Worm (Caenorhabditis elegans): Measurements from ENCODE around the gene pdi-1.

The pdi-1 gene

DNA sequence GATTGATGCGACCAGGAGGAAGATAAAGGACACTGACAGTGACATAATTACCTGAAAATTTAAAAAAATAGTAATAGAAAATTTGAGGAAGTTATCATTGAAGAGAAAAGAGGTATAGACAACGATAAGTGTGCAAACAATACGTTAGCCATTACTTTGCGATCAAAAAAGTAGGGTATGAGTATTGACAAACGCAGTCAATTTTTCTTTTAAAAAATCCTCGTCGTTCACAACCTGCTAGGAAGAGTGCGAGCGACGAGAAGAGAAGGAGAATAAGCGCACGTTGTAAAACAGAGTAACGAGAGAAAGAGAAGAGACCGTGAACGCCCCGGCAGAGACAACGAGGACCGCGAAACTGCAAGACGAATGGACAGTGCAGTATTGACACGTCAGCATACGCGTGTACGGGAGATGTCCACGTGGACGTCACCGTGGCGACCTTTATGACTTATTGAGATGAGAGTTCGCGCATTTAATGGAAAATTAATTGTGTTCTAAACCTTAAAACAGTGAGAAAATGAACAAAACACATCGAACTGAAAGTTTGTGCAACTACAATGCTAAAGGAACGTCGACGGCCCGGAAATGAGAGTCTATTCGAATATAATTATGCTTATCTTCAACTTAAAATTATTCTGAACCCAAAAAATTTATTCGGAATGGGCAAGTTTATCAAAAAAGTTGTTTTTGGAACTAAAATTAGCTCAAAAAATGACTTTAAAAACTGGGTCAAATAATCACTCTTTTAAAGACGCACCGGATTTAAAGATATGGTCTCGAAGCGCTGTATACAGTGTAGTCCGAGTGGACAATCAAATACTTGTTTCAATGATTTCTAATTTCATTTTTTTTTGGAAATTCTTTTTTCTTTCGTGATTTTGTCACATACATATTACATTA is at the start of gene pdi-1, which contains the start of gene C14B1.2:
Gene pdi-1 (minus strand): TSS at position 51 of the 900 bp plus-strand sequence.
Gene C14B1.2 (plus strand): TSS at position 850 of the 900 bp plus-strand sequence.
- TF ChIP-seq dmd-4 (tag; optimal IDR thresholded peaks at IDR 0.05), result no peak
- TF ChIP-seq nhr-237 (tag; optimal IDR thresholded peaks at IDR 0.05), result no peak
- TF ChIP-seq R02D3.7 (tag; optimal IDR thresholded peaks at IDR 0.05), result no peak
- TF ChIP-seq mab-5 (tag; optimal IDR thresholded peaks at IDR 0.05), result no peak
- peak; percentile 30 for TF ChIP-seq sma-3 (GFP tag; optimal IDR thresholded peaks at IDR 0.05)
- TF ChIP-seq fos-1 (tag; optimal IDR thresholded peaks at IDR 0.05), result peak; percentile 87
- TF ChIP-seq snpc-4 (tag; optimal IDR thresholded peaks at IDR 0.05), result no peak
- TF ChIP-seq nhr-77 (tag; optimal IDR thresholded peaks at IDR 0.05), result no peak
- TF ChIP-seq alr-1 (tag; optimal IDR thresholded peaks at IDR 0.05), result no peak
- TF ChIP-seq sem-4 (tag; optimal IDR thresholded peaks at IDR 0.05), result no peak
- peak; percentile 17 for TF ChIP-seq blmp-1 (tag; optimal IDR thresholded peaks at IDR 0.05; ENCODE audit: insufficient read depth)
- TF ChIP-seq nhr-6 (tag; optimal IDR thresholded peaks at IDR 0.05), result no peak
- no peak for TF ChIP-seq peb-1 (tag; optimal IDR thresholded peaks at IDR 0.05)
- no peak for TF ChIP-seq lin-39 (tag; optimal IDR thresholded peaks at IDR 0.05)
- no peak for TF ChIP-seq nhr-11 (tag; optimal IDR thresholded peaks at IDR 0.05)
- TF ChIP-seq F13H6.1 (tag; optimal IDR thresholded peaks at IDR 0.05), result peak; percentile 25
- no peak for TF ChIP-seq lin-13 (GFP tag; optimal IDR thresholded peaks at IDR 0.05)
- no peak for TF ChIP-seq mbf-1 (tag; optimal IDR thresholded peaks at IDR 0.05)
- no peak for TF ChIP-seq elt-1 (tag; optimal IDR thresholded peaks at IDR 0.05)
- TF ChIP-seq crh-2 (tag; optimal IDR thresholded peaks at IDR 0.05), result peak; percentile 92
- no peak for TF ChIP-seq Y55F3AM.14 (GFP tag; optimal IDR thresholded peaks at IDR 0.05)
- TF ChIP-seq unc-55 (GFP tag; optimal IDR thresholded peaks at IDR 0.05), result peak; percentile 21
- no peak for TF ChIP-seq ztf-11 (tag; optimal IDR thresholded peaks at IDR 0.05)
- no peak for TF ChIP-seq ztf-4 (tag; optimal IDR thresholded peaks at IDR 0.05)
- no peak for TF ChIP-seq elt-3 (tag; optimal IDR thresholded peaks at IDR 0.05)
- TF ChIP-seq nhr-12 (tag; optimal IDR thresholded peaks at IDR 0.05), result no peak
- no peak for TF ChIP-seq ztf-1 (GFP tag; conservative IDR thresholded peaks at IDR 0.05)
- TF ChIP-seq unc-62 (GFP tag; optimal IDR thresholded peaks at IDR 0.05), result no peak
- peak; percentile 6 for TF ChIP-seq skn-1 (tag; optimal IDR thresholded peaks at IDR 0.05)
- TF ChIP-seq ceh-16 (tag; optimal IDR thresholded peaks at IDR 0.05), result no peak
- no peak for TF ChIP-seq zag-1 (tag; optimal IDR thresholded peaks at IDR 0.05)
- no peak for TF ChIP-seq nhr-10 (tag; optimal IDR thresholded peaks at IDR 0.05)
- TF ChIP-seq ama-1 (optimal IDR thresholded peaks at IDR 0.05), result no peak
- peak; percentile 10 for TF ChIP-seq nhr-25 (tag; optimal IDR thresholded peaks at IDR 0.05)
- TF ChIP-seq nhr-21 (tag; optimal IDR thresholded peaks at IDR 0.05), result peak; percentile 35
- peak; percentile 64 for TF ChIP-seq C34F6.9 (tag; optimal IDR thresholded peaks at IDR 0.05)
- peak; percentile 11 for TF ChIP-seq sma-9 (GFP tag; optimal IDR thresholded peaks at IDR 0.05)
- TF ChIP-seq sma-9 (tag; optimal IDR thresholded peaks at IDR 0.05), result no peak
- TF ChIP-seq egl-27 (tag; optimal IDR thresholded peaks at IDR 0.05), result no peak
- peak in 1 of 2 experiments; percentile 33 for TF ChIP-seq lsy-2 (tag; optimal IDR thresholded peaks at IDR 0.05)
- no peak for TF ChIP-seq unc-39 (tag; optimal IDR thresholded peaks at IDR 0.05)
- peak; percentile 57 for TF ChIP-seq nhr-129 (tag; optimal IDR thresholded peaks at IDR 0.05)
- TF ChIP-seq ceh-82 (tag; optimal IDR thresholded peaks at IDR 0.05), result no peak
- TF ChIP-seq mdl-1 (tag; optimal IDR thresholded peaks at IDR 0.05), result peak; percentile 28 to 62

DNA sequence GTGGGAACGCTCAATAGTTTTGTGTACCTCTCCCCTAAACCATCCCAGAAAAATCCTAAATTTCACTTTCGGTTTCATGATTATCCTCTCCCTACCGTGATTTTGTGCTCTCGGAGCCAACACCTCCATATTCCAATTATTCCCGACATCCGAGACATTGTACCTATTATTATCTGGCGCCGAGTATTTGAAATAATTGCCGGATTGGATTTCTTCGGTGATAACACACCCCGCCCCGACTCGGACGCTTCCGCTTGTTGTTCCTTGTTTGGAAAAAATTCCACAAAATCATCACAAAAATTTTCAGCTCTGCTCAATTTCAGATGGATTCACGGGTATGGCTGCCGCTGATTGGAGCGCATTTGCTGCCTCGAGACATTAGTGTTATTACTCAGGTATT is 43.9 kb upstream of the pdi-1 start, which contains the start of gene lin-48:
Gene lin-48 (plus strand): TSS at position 301 of the 400 bp plus-strand sequence.
- no peak for TF ChIP-seq lin-39 (tag; optimal IDR thresholded peaks at IDR 0.05)
- no peak for TF ChIP-seq sma-9 (GFP tag; optimal IDR thresholded peaks at IDR 0.05)
- TF ChIP-seq sma-9 (tag; optimal IDR thresholded peaks at IDR 0.05), result no peak
- no peak for TF ChIP-seq nhr-12 (tag; optimal IDR thresholded peaks at IDR 0.05)
- no peak for TF ChIP-seq ztf-1 (GFP tag; conservative IDR thresholded peaks at IDR 0.05)
- no peak for TF ChIP-seq alr-1 (tag; optimal IDR thresholded peaks at IDR 0.05)
- no peak for TF ChIP-seq lin-13 (GFP tag; optimal IDR thresholded peaks at IDR 0.05)
- no peak for TF ChIP-seq blmp-1 (tag; optimal IDR thresholded peaks at IDR 0.05; ENCODE audit: insufficient read depth)
- no peak for TF ChIP-seq nhr-21 (tag; optimal IDR thresholded peaks at IDR 0.05)
- no peak for TF ChIP-seq nhr-237 (tag; optimal IDR thresholded peaks at IDR 0.05)
- no peak for TF ChIP-seq elt-3 (tag; optimal IDR thresholded peaks at IDR 0.05)
- no peak for TF ChIP-seq mbf-1 (tag; optimal IDR thresholded peaks at IDR 0.05)
- no peak for TF ChIP-seq nhr-77 (tag; optimal IDR thresholded peaks at IDR 0.05)
- no peak for TF ChIP-seq F13H6.1 (tag; optimal IDR thresholded peaks at IDR 0.05)
- TF ChIP-seq ztf-4 (tag; optimal IDR thresholded peaks at IDR 0.05), result no peak
- no peak for TF ChIP-seq crh-2 (tag; optimal IDR thresholded peaks at IDR 0.05)
- no peak for TF ChIP-seq Y55F3AM.14 (GFP tag; optimal IDR thresholded peaks at IDR 0.05)
- no peak for TF ChIP-seq elt-1 (tag; optimal IDR thresholded peaks at IDR 0.05)
- TF ChIP-seq skn-1 (tag; optimal IDR thresholded peaks at IDR 0.05), result no peak
